Fruit fly (Drosophila melanogaster) whole organism, pupa: Measurements from ENCODE around the gene AkhR.

Source experiments
- CG12605 ChIP-seq: fragments of 200-800 bp; sonication (Bioruptor generic); IDR thresholded peaks from 2 replicates; pipeline ENCODE4 v1.3.6; 2022; ENCODE audit warnings: missing biosample characterization, missing genetic modification characterization
- CG14655 ChIP-seq: fragments of 200-800 bp; sonication (Bioruptor generic); optimal IDR thresholded peaks from 3 replicates; lab custom pipeline; 2017; ENCODE audit warnings: mild to moderate bottlenecking, missing biosample characterization, missing genetic modification reagents, missing genetic modification characterization
- CG34367 ChIP-seq: fragments of 200-800 bp; sonication (Bioruptor generic); optimal IDR thresholded peaks from 2 replicates; lab custom pipeline; 2018; ENCODE audit warnings: missing biosample characterization, mild to moderate bottlenecking, missing genetic modification characterization
- CG8159 ChIP-seq: fragments of 200-800 bp; sonication (Bioruptor generic); optimal IDR thresholded peaks from 3 replicates; lab custom pipeline; 2018; ENCODE audit warnings: missing biosample characterization, mild to moderate bottlenecking, missing genetic modification characterization, moderate library complexity
- CG9948 ChIP-seq: fragments of 200-800 bp; sonication (Bioruptor generic); optimal IDR thresholded peaks from 2 replicates; lab custom pipeline; 2018; ENCODE audit warnings: missing biosample characterization, mild to moderate bottlenecking, missing genetic modification characterization, moderate library complexity
- EcR ChIP-seq: fragments of 200-800 bp; sonication (Bioruptor generic); optimal IDR thresholded peaks from 3 replicates; lab custom pipeline; 2019; ENCODE audit warnings: missing biosample characterization, missing genetic modification characterization, mild to moderate bottlenecking, moderate library complexity, missing genetic modification reagents
- Ets98B ChIP-seq: fragments of 200-800 bp; sonication (Bioruptor generic); IDR thresholded peaks from 2 replicates; pipeline ENCODE4 v1.3.6; 2022; ENCODE audit warnings: missing biosample characterization, missing genetic modification characterization
- Pif1A ChIP-seq: fragments of 200-800 bp; sonication (Bioruptor generic); optimal IDR thresholded peaks from 3 replicates; lab custom pipeline; 2016; ENCODE audit warnings: missing biosample characterization, missing genetic modification characterization

DNA sequence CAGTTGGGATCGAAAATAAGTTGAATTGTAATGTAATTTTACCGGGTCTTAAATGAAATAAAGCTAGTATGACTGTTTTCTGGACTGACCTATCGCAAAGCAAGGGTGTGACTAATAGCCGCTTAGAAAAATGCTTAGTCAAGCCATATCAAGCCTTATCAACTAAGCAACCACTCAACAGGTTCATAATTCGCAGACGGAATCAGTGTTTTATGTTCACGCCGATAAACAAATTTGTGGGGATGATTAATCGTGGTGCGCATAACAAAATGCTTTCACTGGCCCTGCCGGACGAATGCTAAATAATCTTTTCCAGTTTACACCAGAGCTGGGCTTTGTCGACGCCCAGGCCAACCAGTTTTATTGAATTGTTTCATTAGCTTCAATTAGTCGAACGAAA is 33.1 kb downstream of the AkhR start:
- no peak for TF ChIP-seq CG12605 (GFP tag; lab: Robert Waterston, UW)
- TF ChIP-seq CG8159: no peak
- no peak for TF ChIP-seq CG34367 (tag; lab: Kevin White, UChicago)
- TF ChIP-seq CG9948 (tag; lab: Kevin White, UChicago): no peak
- no peak for TF ChIP-seq Pif1A (GFP tag; lab: Kevin White, UChicago)
- no peak for TF ChIP-seq Ets98B (GFP tag; lab: Robert Waterston, UW)
- TF ChIP-seq CG14655: no peak
- no peak for TF ChIP-seq EcR (GFP tag; lab: Kevin White, UChicago)
